Worm (Caenorhabditis elegans): ENCODE results near the gene clec-257.

The clec-257 gene

DNA sequence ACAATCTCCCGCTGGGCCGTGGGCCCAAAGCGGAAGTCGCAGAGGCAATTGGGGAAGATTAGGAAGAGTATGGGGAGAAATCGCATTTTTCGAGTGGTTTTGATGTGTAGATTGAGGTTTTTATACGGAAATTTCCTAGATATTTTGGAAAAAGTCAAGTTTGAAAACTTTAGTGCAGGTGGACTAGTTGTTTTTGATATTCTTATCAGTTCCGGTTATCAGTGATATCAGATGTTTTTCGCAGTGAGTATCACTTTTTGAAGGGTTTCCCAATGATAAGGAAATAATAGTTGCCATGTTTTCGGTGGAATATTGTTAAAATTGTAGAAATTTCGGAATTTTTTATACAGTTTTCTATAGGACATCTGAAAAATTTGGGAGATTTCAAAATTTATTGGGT lies 38.5 kb upstream of the clec-257 start, which contains the start of gene scl-20:
Gene scl-20, minus strand, starts transcription at position 101 of the 400 bp plus-strand sequence.
- TF ChIP-seq ces-1 (GFP tag; optimal IDR thresholded peaks at IDR 0.05), result no peak

DNA sequence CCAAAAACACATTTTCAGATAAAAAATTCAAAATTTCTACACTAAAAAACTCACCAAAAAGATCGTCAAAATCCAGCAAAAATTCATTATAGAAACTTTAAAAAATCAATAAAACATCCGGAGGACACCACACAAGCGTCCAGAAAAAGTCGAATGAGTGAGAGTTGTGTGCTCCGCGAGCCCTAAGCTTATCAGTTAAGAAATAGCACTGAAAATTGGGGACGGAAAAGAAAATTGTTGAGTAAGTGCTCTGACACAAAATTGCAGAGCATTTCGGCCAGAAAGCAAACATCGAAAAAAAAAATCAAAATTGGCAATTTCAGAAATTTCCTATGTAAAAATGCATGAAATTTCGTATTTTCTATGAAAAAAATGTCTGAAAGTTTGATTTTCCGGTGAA lies 35.2 kb upstream of the clec-257 start:
- TF ChIP-seq sem-2 (GFP tag; optimal IDR thresholded peaks at IDR 0.05) (no peak), tbx-8 (GFP tag; optimal IDR thresholded peaks at IDR 0.05) (no peak), zip-8 (tag; optimal IDR thresholded peaks at IDR 0.05) (no peak), nhr-76 (tag; optimal IDR thresholded peaks at IDR 0.05) (no peak), elt-3 (tag; optimal IDR thresholded peaks at IDR 0.05) (no peak)

DNA sequence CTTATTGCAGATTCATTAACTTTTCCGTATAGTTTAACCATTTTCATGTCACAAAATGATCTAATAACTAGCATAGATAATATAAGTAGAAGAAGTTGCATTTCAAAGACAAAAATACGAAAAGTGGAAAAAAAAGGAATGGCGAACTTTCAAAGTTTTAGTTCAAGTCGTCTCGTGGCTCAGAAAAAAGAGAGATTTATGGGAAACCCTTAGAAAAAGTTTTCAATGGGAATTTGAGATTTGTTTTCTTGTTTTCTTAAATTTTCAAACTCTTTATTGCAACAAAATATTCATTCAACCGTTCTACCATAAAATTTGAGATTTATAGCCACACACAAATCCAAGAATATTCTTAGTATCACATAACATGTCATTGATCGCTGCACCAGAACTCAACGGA lies 30.8 kb upstream of the clec-257 start, which contains the start of gene clec-250:
Gene clec-250, minus strand, starts transcription at position 101 of the 400 bp plus-strand sequence.
- no peak for TF ChIP-seq nhr-12 (tag; optimal IDR thresholded peaks at IDR 0.05)
- no peak for TF ChIP-seq pha-4 (tag; optimal IDR thresholded peaks at IDR 0.05)
- no peak for TF ChIP-seq unc-39 (tag; optimal IDR thresholded peaks at IDR 0.05)
- no peak for TF ChIP-seq flh-1 (GFP tag; optimal IDR thresholded peaks at IDR 0.05)
- TF ChIP-seq ceh-43 (GFP tag; optimal IDR thresholded peaks at IDR 0.05), result no peak
- no peak for TF ChIP-seq nhr-2 (tag; optimal IDR thresholded peaks at IDR 0.05)
- no peak for TF ChIP-seq drap-1 (GFP tag; optimal IDR thresholded peaks at IDR 0.05)
- no peak for TF ChIP-seq snpc-4 (tag; optimal IDR thresholded peaks at IDR 0.05)
- no peak for TF ChIP-seq ceh-83 (GFP tag; optimal IDR thresholded peaks at IDR 0.05)
- TF ChIP-seq mab-5 (tag; optimal IDR thresholded peaks at IDR 0.05), result no peak
- TF ChIP-seq lsy-2 (tag; optimal IDR thresholded peaks at IDR 0.05), result no peak
- TF ChIP-seq elt-3 (tag; optimal IDR thresholded peaks at IDR 0.05), result no peak
- no peak for TF ChIP-seq M03D4.4 (tag; optimal IDR thresholded peaks at IDR 0.05)
- no peak for TF ChIP-seq blmp-1 (tag; optimal IDR thresholded peaks at IDR 0.05)
- no peak for TF ChIP-seq ham-2 (GFP tag; optimal IDR thresholded peaks at IDR 0.05)
- TF ChIP-seq bed-3 (GFP tag; optimal IDR thresholded peaks at IDR 0.05), result no peak
- TF ChIP-seq ztf-11 (tag; optimal IDR thresholded peaks at IDR 0.05), result no peak
- no peak for TF ChIP-seq tbx-8 (GFP tag; optimal IDR thresholded peaks at IDR 0.05)
- no peak for TF ChIP-seq unc-120 (tag; optimal IDR thresholded peaks at IDR 0.05; ENCODE audit: poor library complexity, severe bottlenecking)
- TF ChIP-seq hlh-1 (tag; optimal IDR thresholded peaks at IDR 0.05), result no peak

DNA sequence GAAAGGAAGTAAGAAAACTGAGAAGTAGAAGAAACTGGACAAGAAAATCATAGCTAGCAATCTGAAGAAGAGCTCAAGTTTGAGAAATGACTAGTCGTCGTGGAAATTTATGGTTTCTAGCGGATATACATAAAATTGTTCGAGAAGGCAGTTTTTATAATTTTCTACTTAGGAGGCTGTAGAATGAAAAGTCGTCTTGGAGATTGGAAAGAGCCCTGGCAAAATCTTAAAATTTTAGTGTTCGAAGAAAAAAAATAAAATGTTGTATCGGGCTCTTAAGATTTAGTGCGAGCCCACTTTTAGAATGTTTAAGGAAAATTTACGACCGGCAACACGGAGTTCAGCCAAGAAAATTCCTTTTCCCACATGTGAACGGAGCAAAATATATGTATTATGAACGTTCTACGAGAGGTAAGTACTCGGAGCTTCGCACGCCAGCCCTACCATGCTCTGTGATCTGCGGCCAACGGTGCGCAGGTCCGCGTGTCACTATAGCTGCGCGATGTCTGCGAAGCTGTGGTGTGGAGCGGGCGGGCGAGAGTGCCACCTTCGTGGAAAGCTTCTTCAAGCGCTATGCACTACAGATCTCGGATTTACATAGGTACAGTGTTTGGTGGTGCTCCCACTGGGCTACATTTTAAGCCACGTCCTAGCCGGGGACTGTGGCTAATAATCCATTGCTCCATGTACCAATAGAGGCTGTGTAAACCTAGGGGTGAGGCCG lies 25.8 kb upstream of the clec-257 start, which contains the start of gene clec-251:
Gene clec-251, minus strand, starts transcription at position 51 of the 724 bp plus-strand sequence.
- no peak for TF ChIP-seq mep-1 (tag; optimal IDR thresholded peaks at IDR 0.05)
- TF ChIP-seq cnd-1 (tag; optimal IDR thresholded peaks at IDR 0.05), result no peak
- TF ChIP-seq pha-4 (tag; optimal IDR thresholded peaks at IDR 0.05), result no peak
- no peak for TF ChIP-seq lsy-2 (tag; optimal IDR thresholded peaks at IDR 0.05)
- TF ChIP-seq lin-32 (GFP tag; optimal IDR thresholded peaks at IDR 0.05), result no peak
- TF ChIP-seq mab-5 (tag; optimal IDR thresholded peaks at IDR 0.05), result no peak
- no peak for TF ChIP-seq elt-3 (tag; optimal IDR thresholded peaks at IDR 0.05)
- no peak for TF ChIP-seq flh-1 (GFP tag; optimal IDR thresholded peaks at IDR 0.05)
- no peak for TF ChIP-seq M03D4.4 (tag; optimal IDR thresholded peaks at IDR 0.05)
- no peak for TF ChIP-seq ham-2 (GFP tag; optimal IDR thresholded peaks at IDR 0.05)
- no peak for TF ChIP-seq ces-1 (GFP tag; optimal IDR thresholded peaks at IDR 0.05)
- no peak for TF ChIP-seq ceh-39 (tag; optimal IDR thresholded peaks at IDR 0.05)
- TF ChIP-seq sem-2 (GFP tag; optimal IDR thresholded peaks at IDR 0.05), result no peak

DNA sequence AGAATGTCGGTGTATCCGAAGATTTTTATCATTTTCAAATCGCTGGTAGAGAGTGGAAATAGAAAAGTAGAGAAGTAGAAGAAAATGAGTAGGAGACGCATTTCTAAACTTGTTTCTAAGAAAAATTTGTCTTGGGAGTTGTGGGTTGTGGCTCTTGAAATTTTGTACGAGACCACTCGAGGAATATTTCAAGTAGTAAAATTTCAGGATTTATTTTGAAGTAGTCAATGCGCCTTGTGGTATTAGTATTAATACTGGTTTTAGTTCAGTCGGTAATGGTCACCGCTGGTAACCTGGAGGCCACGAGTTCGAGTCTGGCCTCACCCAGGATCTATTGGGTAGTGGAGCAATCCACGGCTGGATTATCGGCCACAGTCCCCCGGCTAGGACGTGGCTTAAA lies 24.1 kb upstream of the clec-257 start, which contains the start of gene clec-252:
Gene clec-252, minus strand, starts transcription at position 101 of the 400 bp plus-strand sequence.
- TF ChIP-seq M03D4.4 (tag; optimal IDR thresholded peaks at IDR 0.05) (no peak), nhr-76 (tag; optimal IDR thresholded peaks at IDR 0.05) (no peak), mls-2 (tag; optimal IDR thresholded peaks at IDR 0.05) (no peak), hlh-1 (tag; optimal IDR thresholded peaks at IDR 0.05) (no peak), flh-1 (GFP tag; optimal IDR thresholded peaks at IDR 0.05) (no peak), ces-1 (GFP tag; optimal IDR thresholded peaks at IDR 0.05) (no peak), mab-5 (tag; optimal IDR thresholded peaks at IDR 0.05) (no peak), nhr-12 (tag; optimal IDR thresholded peaks at IDR 0.05) (no peak), nhr-2 (tag; optimal IDR thresholded peaks at IDR 0.05) (no peak), unc-62 (GFP tag; optimal IDR thresholded peaks at IDR 0.05) (no peak), blmp-1 (tag; optimal IDR thresholded peaks at IDR 0.05) (no peak), snpc-4 (tag; optimal IDR thresholded peaks at IDR 0.05) (no peak), bed-3 (GFP tag; optimal IDR thresholded peaks at IDR 0.05) (no peak)

All from whole organism, mixed stage, embryonic.